Worm (Caenorhabditis elegans) whole organism, late embryonic: ENCODE results near the gene F46H5.11.

Experiments used
- elt-4 ChIP-seq: sonication (generic microtip); optimal IDR thresholded peaks from 2 replicates; lab custom pipeline; 2016; ENCODE audit warnings: missing genetic modification characterization, missing compliant biosample characterization
- nhr-11 ChIP-seq: fragments of 150-350 bp; optimal IDR thresholded peaks from 2 replicates; lab custom pipeline; 2014; ENCODE audit warnings: missing biosample characterization, missing genetic modification characterization
- pqm-1 ChIP-seq: sonication (generic microtip); optimal IDR thresholded peaks from 2 replicates; lab custom pipeline; 2016; ENCODE audit warnings: missing genetic modification characterization, missing compliant biosample characterization

DNA sequence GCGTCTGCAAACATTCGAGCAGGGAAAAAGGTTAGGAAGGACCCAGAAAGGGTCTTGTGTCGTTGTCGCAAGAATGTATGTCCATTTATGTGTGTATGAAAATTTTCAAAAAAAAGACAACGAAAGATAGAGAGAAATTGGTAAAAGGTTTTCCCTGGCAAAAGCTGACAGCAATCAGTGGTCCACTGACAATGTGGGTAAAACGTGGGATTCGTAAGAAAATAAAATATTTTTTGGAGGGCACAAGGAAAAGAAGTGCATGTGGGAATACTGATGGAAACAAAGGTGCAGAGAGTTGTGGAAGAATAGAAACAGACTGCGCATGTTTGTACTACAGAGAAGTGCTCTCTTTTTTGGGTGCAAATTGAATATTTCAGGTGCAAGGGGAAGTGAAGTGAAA is 11.3 kb upstream of the F46H5.11 start:
- TF ChIP-seq nhr-11 (tag; lab: Kevin White, UChicago) (no peak), pqm-1 (tag; lab: Kevin White, UChicago) (no peak), elt-4 (tag; lab: Kevin White, UChicago) (no peak)
